Worm (Caenorhabditis elegans): ENCODE measurements around the gene rnp-3.
"Not testable (repeated sequence)": the region's sequence is repeated elsewhere in the genome, so short reads cannot be mapped to it uniquely, and the experiment has no call there.

rnp-3 gene

DNA sequence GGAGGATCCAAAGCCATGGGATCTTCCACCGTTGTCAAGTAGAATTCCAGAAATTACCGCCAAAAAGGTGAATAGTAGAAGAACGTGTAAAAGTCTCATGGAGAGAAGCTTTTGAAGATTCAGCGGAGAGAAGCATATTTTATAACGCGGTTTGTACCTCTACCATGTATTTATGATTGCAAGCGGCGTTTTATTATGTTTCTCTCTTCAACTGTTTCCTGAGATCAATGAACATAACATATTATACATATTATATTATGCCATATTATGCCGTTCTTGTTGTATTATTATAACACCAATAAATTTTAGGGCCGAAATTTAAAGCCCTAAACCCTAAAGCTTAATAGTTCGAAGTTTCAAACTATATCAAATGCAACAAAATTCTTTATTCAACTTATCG, 33.6 kb upstream of the rnp-3 start, which contains the start of gene F49F1.18:
Gene F49F1.18 (minus strand): TSS at position 101 of the 400 bp plus-strand sequence.
- TF ChIP-seq F39B2.1 (GFP tag; IDR thresholded peaks at IDR 0.05) (no peak), F55B11.4 (tag; optimal IDR thresholded peaks at IDR 0.05; ENCODE audit: borderline replicate concordance, insufficient read depth) (no peak), Y95B8A.8 (GFP tag; IDR thresholded peaks at IDR 0.05) (no peak), F33H1.4 (GFP tag; IDR thresholded peaks at IDR 0.05) (no peak), pbrm-1 (GFP tag; IDR thresholded peaks at IDR 0.05) (no peak), ztf-22 (GFP tag; optimal IDR thresholded peaks at IDR 0.05) (no peak), Y56A3A.18 (GFP tag; IDR thresholded peaks at IDR 0.05) (no peak), hlh-12 (tag; optimal IDR thresholded peaks at IDR 0.05) (no peak), ceh-58 (GFP tag; IDR thresholded peaks at IDR 0.05) (no peak), ceh-27 (GFP tag; optimal IDR thresholded peaks at IDR 0.05) (no peak), dpl-1 (GFP tag; optimal IDR thresholded peaks at IDR 0.05) (no peak), D2030.7 (GFP tag; IDR thresholded peaks at IDR 0.05) (no peak), mel-28 (tag; optimal IDR thresholded peaks at IDR 0.05; ENCODE audit: borderline replicate concordance) (no peak), aptf-3 (GFP tag; IDR thresholded peaks at IDR 0.05) (no peak), B0019.2 (GFP tag; conservative IDR thresholded peaks at IDR 0.05) (no peak), ZK185.1 (tag; optimal IDR thresholded peaks at IDR 0.05; ENCODE audit: poor library complexity, severe bottlenecking) (no peak), F22D6.2 (tag; optimal IDR thresholded peaks at IDR 0.05) (no peak)

DNA sequence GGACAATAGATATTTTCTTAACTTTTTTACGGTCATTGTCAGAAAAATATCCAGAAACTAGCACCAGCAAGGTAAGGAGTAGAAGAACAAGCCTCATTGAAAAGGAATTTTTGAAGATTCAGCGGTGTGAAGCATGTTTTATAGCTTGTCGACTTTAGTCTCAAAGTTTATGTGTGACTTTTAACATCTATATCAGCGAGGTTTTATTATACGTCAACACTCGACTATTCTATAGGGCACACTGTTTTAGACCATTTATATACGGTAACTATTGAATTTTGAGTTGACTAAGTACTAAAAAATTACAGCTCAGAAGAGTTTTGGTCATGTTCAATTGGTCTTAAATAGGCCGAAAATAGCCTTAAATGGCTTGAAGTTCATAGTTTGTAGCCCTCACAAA, 32.6 kb upstream of the rnp-3 start, which contains the start of gene F49F1.11:
Gene F49F1.11 (minus strand): TSS at position 101 of the 400 bp plus-strand sequence.
- TF ChIP-seq F39B2.1 (GFP tag; IDR thresholded peaks at IDR 0.05): no peak
- TF ChIP-seq K11D2.4 (GFP tag; IDR thresholded peaks at IDR 0.05): no peak

DNA sequence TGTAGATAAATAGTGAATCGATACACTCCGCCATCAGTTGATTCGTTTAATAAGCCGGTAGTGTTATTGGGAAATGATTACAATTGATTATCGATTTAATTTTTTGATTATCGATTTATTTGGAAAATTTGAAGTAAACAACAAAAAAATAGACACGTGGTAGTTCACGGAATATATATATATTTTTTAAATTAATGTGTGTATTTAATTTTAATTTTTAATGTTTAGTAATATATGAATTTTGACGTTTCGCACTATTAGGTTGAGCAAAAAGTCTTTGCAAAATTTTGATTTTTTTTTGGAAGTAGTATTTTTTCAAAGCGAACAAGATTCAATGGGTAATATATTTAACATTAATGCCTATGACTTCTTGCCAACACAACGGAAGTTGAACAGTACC, 30.9 kb upstream of the rnp-3 start, which contains the start of gene F49F1.12:
Gene F49F1.12 (minus strand): TSS at position 101 of the 400 bp plus-strand sequence.
- TF ChIP-seq lin-54 (GFP tag; optimal IDR thresholded peaks at IDR 0.05); mcd-1 (GFP tag; IDR thresholded peaks at IDR 0.05); F52B5.7 (tag; optimal IDR thresholded peaks at IDR 0.05): not testable (repeated sequence)

DNA sequence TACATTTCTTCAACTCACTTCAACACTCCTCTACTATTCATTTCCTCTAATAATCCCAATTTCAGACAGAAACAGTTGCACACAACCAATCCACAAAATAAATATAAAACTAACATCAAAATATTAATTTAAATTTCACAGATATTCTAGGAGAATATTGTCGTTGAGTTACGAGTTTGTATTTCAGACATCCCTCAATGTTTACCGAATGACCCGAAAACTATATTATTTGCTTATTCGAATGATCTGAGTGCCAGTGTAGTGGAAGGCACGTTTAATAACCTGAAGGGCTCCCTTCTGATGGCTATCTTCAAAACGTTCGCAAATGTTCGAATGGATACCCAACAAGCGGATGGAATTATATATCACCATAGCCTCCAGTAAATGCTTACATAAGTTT, 29.1 kb upstream of the rnp-3 start, which contains the start of gene R07C12.3:
Gene R07C12.3 (plus strand): TSS at position 301 of the 400 bp plus-strand sequence.
- TF ChIP-seq cebp-1 (GFP tag; IDR thresholded peaks at IDR 0.05) (no peak), cebp-1 (tag; optimal IDR thresholded peaks at IDR 0.05) (no peak), repo-1 (tag; optimal IDR thresholded peaks at IDR 0.05) (no peak), die-1 (tag; optimal IDR thresholded peaks at IDR 0.05) (no peak), him-1 (tag; optimal IDR thresholded peaks at IDR 0.05) (no peak), nhr-179 (tag; optimal IDR thresholded peaks at IDR 0.05) (no peak), unc-130 (GFP tag; optimal IDR thresholded peaks at IDR 0.05) (no peak), dox-1 (GFP tag; IDR thresholded peaks at IDR 0.05) (no peak), athp-1 (tag; optimal IDR thresholded peaks at IDR 0.05) (no peak), snpc-3.4 (tag; optimal IDR thresholded peaks at IDR 0.05) (no peak), lir-1 (GFP tag; conservative IDR thresholded peaks at IDR 0.05) (no peak), aptf-2 (GFP tag; conservative IDR thresholded peaks at IDR 0.05) (no peak), lin-54 (GFP tag; optimal IDR thresholded peaks at IDR 0.05) (no peak), D2030.7 (GFP tag; IDR thresholded peaks at IDR 0.05) (no peak), nhr-27 (tag; optimal IDR thresholded peaks at IDR 0.05) (no peak), ets-4 (GFP tag; optimal IDR thresholded peaks at IDR 0.05) (no peak), attf-6 (GFP tag; IDR thresholded peaks at IDR 0.05) (no peak), bed-1 (GFP tag; IDR thresholded peaks at IDR 0.05) (no peak)

Data from whole organism, young adult.